Fruit fly (Drosophila melanogaster): ENCODE measurements around the gene CG31883.
A peak's percentile ranks its signal among the peaks of the same experiment; 100 is the strongest.

DNA sequence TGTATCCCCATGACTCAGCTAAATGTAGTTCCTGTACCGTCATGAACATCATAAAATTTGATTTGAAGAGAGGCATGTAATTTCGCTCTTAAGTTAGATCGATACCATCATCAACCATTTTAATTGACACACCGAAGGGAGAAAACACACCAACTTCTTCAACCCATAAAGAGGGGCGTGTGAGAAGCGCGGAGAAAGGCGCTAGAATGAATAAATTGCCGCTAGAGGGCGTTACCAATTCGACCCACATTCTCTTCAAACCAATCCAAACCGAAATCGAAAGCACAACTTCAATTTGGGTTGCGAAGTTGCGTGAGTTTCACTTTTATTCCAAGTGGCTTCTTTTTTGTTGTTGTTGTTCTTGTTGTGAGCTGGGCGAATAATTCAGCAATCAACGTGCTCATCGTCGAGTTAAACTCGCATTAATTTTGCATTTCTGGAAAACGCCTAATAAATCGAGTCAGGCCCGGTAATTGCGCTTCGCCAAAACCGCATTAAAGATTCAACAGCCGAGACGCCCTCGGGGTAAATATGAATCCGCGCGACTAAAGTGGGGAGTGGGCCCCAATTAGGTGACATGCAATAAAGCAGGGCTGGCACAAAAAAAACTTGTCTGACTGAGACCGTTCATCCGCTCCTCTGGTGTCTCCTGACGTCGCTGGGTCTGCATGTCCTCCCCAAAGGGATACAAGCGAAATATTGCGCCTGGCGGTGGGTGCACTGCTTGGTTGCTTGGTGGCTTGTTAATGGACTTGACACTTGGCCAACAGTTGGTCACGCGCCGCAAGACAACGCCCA is 15.7 kb upstream of the CG31883 start:
- no peak for TF ChIP-seq CG9948 (tag; optimal IDR thresholded peaks at IDR 0.05)
- no peak for TF ChIP-seq Pif1B (GFP tag; optimal IDR thresholded peaks at IDR 0.05)
- TF ChIP-seq Snoo (tag; optimal IDR thresholded peaks at IDR 0.05) = no peak
- TF ChIP-seq CG10348 (GFP tag; IDR thresholded peaks at IDR 0.05) = no peak
- no peak for TF ChIP-seq CG15710 (tag; optimal IDR thresholded peaks at IDR 0.05)
- TF ChIP-seq EcR (GFP tag; optimal IDR thresholded peaks at IDR 0.05) = peak; percentile 45
- no peak for TF ChIP-seq CG17806 (tag; optimal IDR thresholded peaks at IDR 0.05)
- TF ChIP-seq CG14655 (GFP tag; optimal IDR thresholded peaks at IDR 0.05) = no peak
- TF ChIP-seq CG8301 (tag; optimal IDR thresholded peaks at IDR 0.05) = no peak
- no peak for TF ChIP-seq Pif1A (GFP tag; optimal IDR thresholded peaks at IDR 0.05)
- TF ChIP-seq CG4496 (GFP tag; IDR thresholded peaks at IDR 0.05) = no peak; the same call in 2 of the 3 replicates
- TF ChIP-seq rn (GFP tag; IDR thresholded peaks at IDR 0.05) = no peak
- no peak for TF ChIP-seq CG34367 (tag; optimal IDR thresholded peaks at IDR 0.05)
- TF ChIP-seq CG8159 (tag; optimal IDR thresholded peaks at IDR 0.05) = no peak
